Worm (Caenorhabditis elegans) whole organism, L4 larva: Measurements from ENCODE around the gene D1044.6.

Experiments used
- ZK546.5 ChIP-seq, 2 experiments: sonication (generic microtip); optimal IDR thresholded peaks; 2 replicates each; lab custom pipeline; 2017; ENCODE audit warnings: missing biosample characterization in 2 of 2, missing genetic modification characterization in 2 of 2
- aha-1 ChIP-seq: fragments of 150-350 bp; peaks from one replicate; lab custom pipeline; 2014; ENCODE audit warnings: missing biosample characterization, missing genetic modification characterization
- fos-1 ChIP-seq: fragments of 150-350 bp; optimal IDR thresholded peaks from 2 replicates; lab custom pipeline; 2014; ENCODE audit warnings: missing biosample characterization, missing genetic modification characterization

DNA sequence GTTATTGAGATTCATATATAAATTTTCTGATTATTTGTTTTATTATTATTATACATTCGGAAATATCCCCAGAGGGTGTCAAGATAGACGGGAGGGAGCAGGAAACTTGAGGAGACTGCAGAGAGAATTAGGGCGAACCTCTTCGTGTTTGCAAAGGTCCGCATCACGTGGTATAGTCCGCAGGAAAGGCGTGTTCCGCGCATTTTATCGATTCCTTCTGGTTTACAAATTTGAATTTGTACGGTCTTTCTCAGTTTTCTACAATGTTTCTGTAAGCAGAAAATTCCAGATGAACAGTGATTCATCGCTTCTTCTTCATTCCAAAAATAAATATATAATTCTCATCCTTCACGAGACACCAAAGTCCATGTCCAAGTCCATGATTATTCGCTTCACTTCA lies 43.0 kb downstream of the D1044.6 start:
- TF ChIP-seq aha-1 (tag; lab: Kevin White, UChicago): no peak
- no peak for TF ChIP-seq ZK546.5 (tag; optimal IDR thresholded peaks at IDR 0.05; lab: Kevin White, UChicago)
- TF ChIP-seq fos-1 (tag; lab: Kevin White, UChicago): no peak
